Worm (Caenorhabditis elegans) whole organism, L4 larva: Measurements from ENCODE around the gene nspe-5.

Experiments used
- F44E2.7 ChIP-seq: fragments of 200-800 bp; sonication (Bioruptor generic); IDR thresholded peaks from 2 replicates; pipeline ENCODE4 v2.1.2; 2022; ENCODE audit warnings: missing genetic modification characterization, missing compliant biosample characterization
- T20F7.1 ChIP-seq: fragments of 200-800 bp; sonication (Bioruptor generic); optimal IDR thresholded peaks from 2 replicates; lab custom pipeline; 2018; ENCODE audit warnings: mild to moderate bottlenecking, missing genetic modification characterization, missing compliant biosample characterization
- aly-2 ChIP-seq: sonication (generic microtip); optimal IDR thresholded peaks from 2 replicates; lab custom pipeline; 2018; ENCODE audit warnings: missing biosample characterization, missing genetic modification characterization
- cey-2 ChIP-seq: sonication (generic microtip); optimal IDR thresholded peaks from 3 replicates; lab custom pipeline; 2017; ENCODE audit warnings: missing genetic modification characterization, mild to moderate bottlenecking, missing compliant biosample characterization, antibody characterized with exemption, borderline replicate concordance; ENCODE audit not compliant: insufficient read depth
- lir-3 ChIP-seq: sonication (generic microtip); optimal IDR thresholded peaks from 2 replicates; lab custom pipeline; 2016; ENCODE audit warnings: mild to moderate bottlenecking, missing genetic modification characterization, missing compliant biosample characterization
- lsy-2 ChIP-seq, 2 experiments: fragments of 150-350 bp in 1 of 2; sonication (generic microtip) in 1 of 2; optimal IDR thresholded peaks; 2 replicates each; lab custom pipeline; 2014 to 2017; ENCODE audit warnings: missing biosample characterization in 2 of 2, missing genetic modification characterization in 2 of 2
- nhr-11 ChIP-seq: fragments of 150-350 bp; optimal IDR thresholded peaks from 2 replicates; lab custom pipeline; 2014; ENCODE audit warnings: missing biosample characterization, missing genetic modification characterization
- pha-4 ChIP-seq, 2 experiments: fragments of 150-350 bp in 1 of 2; fragments of 200-800 bp in 1 of 2; sonication (Bioruptor generic) in 1 of 2; IDR thresholded peaks in 1 of 2; optimal IDR thresholded peaks in 1 of 2; 2 replicates each; pipeline versions ENCODE4 v1.3.6 to Lab custom; 2014 to 2022; ENCODE audit warnings: missing genetic modification characterization in 2 of 2, missing genetic modification reagents in 2 of 2, missing biosample characterization in 1 of 2, missing compliant biosample characterization in 1 of 2
- unc-62 ChIP-seq, 3 experiments: fragments of 150-350 bp in 1 of 3; sonication (generic microtip); optimal IDR thresholded peaks in 2 of 3; peaks in 1 of 3; 1 replicate in 1 of 3; 2 replicates in 2 of 3; lab custom pipeline; 2014 to 2017; ENCODE audit warnings: missing biosample characterization in 3 of 3, missing genetic modification characterization in 3 of 3, missing genetic modification reagents in 3 of 3, missing genotype in 1 of 3
- vab-7 ChIP-seq: fragments of 200-800 bp; sonication (Bioruptor generic); IDR thresholded peaks from 2 replicates; pipeline ENCODE4 v1.3.6; 2022; ENCODE audit warnings: missing genetic modification reagents, missing genetic modification characterization, missing compliant biosample characterization

- TF ChIP-seq F44E2.7 (GFP tag; lab: Robert Waterston, UW): no peak
- no peak for TF ChIP-seq lsy-2 (tag; optimal IDR thresholded peaks at IDR 0.05; lab: Kevin White, UChicago)
- TF ChIP-seq aly-2 (tag; lab: Kevin White, UChicago): no peak
- TF ChIP-seq T20F7.1 (GFP tag; lab: Kevin White, UChicago): no peak
- TF ChIP-seq lir-3: no peak
- TF ChIP-seq nhr-11 (tag; lab: Kevin White, UChicago): no peak
- no peak for TF ChIP-seq vab-7 (GFP tag; lab: Robert Waterston, UW)
- no peak for TF ChIP-seq unc-62 (GFP tag; optimal IDR thresholded peaks at IDR 0.05 in 1 of 2; lab: Kevin White, UChicago)
- TF ChIP-seq unc-62 (tag; optimal IDR thresholded peaks at IDR 0.05; lab: Kevin White, UChicago): no peak
- TF ChIP-seq cey-2: no peak
- TF ChIP-seq pha-4 (GFP tag; IDR thresholded peaks at IDR 0.05; lab: Robert Waterston, UW): no peak
- TF ChIP-seq pha-4 (tag; optimal IDR thresholded peaks at IDR 0.05; lab: Kevin White, UChicago): no peak
Observed at ce11 chrII:12636602-12637001, 7.9 kb downstream of the nspe-5 start, which contains the start of gene nhr-234.
